Worm (Caenorhabditis elegans): Measurements from ENCODE around the gene srh-250.

srh-250 gene

DNA sequence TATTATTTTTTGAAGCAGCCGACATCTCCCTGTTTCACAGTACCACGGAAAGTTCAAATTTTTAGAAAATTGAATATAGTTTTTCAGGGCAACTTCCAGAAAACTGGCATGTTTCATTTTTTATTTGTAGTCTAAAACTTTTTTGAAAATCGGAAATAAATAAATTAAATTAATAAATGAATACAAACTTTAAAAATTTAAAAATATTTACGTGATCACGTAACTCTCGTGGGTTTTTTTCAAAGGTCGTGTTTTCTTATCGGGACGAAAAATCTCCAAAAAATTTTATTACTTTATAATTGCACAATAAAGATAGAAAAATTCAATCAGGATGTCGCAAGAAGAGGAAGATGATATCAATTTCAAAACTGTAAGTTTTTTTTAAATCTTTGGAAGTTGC, 33.3 kb downstream of the srh-250 start, which contains the start of gene F53C3.1:
TSS of gene F53C3.1 (plus strand) at position 301 of the 400 bp plus-strand sequence.
- TF ChIP-seq elt-3 (tag; optimal IDR thresholded peaks at IDR 0.05) (no peak), nhr-237 (tag; optimal IDR thresholded peaks at IDR 0.05) (no peak), unc-55 (GFP tag; optimal IDR thresholded peaks at IDR 0.05) (no peak), ztf-1 (GFP tag; conservative IDR thresholded peaks at IDR 0.05) (no peak), elt-1 (tag; optimal IDR thresholded peaks at IDR 0.05) (no peak), nhr-25 (tag; optimal IDR thresholded peaks at IDR 0.05) (no peak), skn-1 (tag; optimal IDR thresholded peaks at IDR 0.05) (no peak), alr-1 (tag; optimal IDR thresholded peaks at IDR 0.05) (no peak), unc-62 (GFP tag; optimal IDR thresholded peaks at IDR 0.05) (no peak)

ce11 chrII:3913673-3914072, 35.2 kb downstream of the srh-250 start:
- TF ChIP-seq Y55F3AM.14 (GFP tag; optimal IDR thresholded peaks at IDR 0.05) (no peak), unc-62 (GFP tag; optimal IDR thresholded peaks at IDR 0.05) (no peak), sma-9 (GFP tag; optimal IDR thresholded peaks at IDR 0.05) (no peak), sma-9 (tag; optimal IDR thresholded peaks at IDR 0.05) (no peak), lin-13 (GFP tag; optimal IDR thresholded peaks at IDR 0.05) (no peak), egl-27 (tag; optimal IDR thresholded peaks at IDR 0.05) (no peak), ztf-11 (tag; optimal IDR thresholded peaks at IDR 0.05) (no peak)

- TF ChIP-seq nhr-237 (tag; optimal IDR thresholded peaks at IDR 0.05) (no peak), alr-1 (tag; optimal IDR thresholded peaks at IDR 0.05) (no peak), nhr-23 (tag; optimal IDR thresholded peaks at IDR 0.05) (no peak), unc-39 (tag; optimal IDR thresholded peaks at IDR 0.05) (no peak)
These were observed 39.7 kb downstream of the srh-250 start for ce11 chrII:3917985-3918633.

DNA sequence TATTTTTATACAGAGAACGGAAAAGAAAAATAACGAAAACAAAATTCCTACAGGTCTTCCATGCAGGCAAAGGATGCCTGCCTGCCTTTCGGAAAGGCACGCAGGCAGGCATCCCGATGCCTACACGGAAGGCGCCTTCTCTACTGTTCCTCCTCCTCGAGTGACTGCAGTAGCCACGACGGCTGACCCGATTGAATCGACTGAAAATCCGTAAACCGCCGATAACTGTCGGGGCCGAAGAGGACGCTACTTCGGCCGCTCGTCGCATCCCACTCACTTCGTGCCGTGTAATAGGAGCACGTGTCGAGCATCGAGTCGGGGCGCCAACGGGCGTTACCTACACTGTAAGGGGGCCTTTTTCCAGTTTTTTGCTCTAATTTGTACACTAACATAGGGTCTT, 42.2 kb downstream of the srh-250 start:
- TF ChIP-seq nhr-23 (tag; optimal IDR thresholded peaks at IDR 0.05) (no peak), elt-1 (tag; optimal IDR thresholded peaks at IDR 0.05) (no peak), sma-9 (GFP tag; optimal IDR thresholded peaks at IDR 0.05) (no peak), sma-9 (tag; optimal IDR thresholded peaks at IDR 0.05) (no peak), sem-4 (tag; optimal IDR thresholded peaks at IDR 0.05) (no peak), nhr-237 (tag; optimal IDR thresholded peaks at IDR 0.05) (no peak), nhr-129 (tag; optimal IDR thresholded peaks at IDR 0.05) (no peak), dmd-4 (tag; optimal IDR thresholded peaks at IDR 0.05) (no peak)

ce11 chrII:3922696-3923095, 44.3 kb downstream of the srh-250 start:
- TF ChIP-seq dmd-4 (tag; optimal IDR thresholded peaks at IDR 0.05) (no peak), sem-4 (tag; optimal IDR thresholded peaks at IDR 0.05) (no peak), ceh-82 (tag; optimal IDR thresholded peaks at IDR 0.05) (no peak), zag-1 (tag; optimal IDR thresholded peaks at IDR 0.05) (no peak), ZK546.5 (tag; optimal IDR thresholded peaks at IDR 0.05) (no peak), crh-2 (tag; optimal IDR thresholded peaks at IDR 0.05) (no peak), gmeb-1 (tag; optimal IDR thresholded peaks at IDR 0.05) (no peak), elt-1 (tag; optimal IDR thresholded peaks at IDR 0.05) (no peak), nhr-23 (tag; optimal IDR thresholded peaks at IDR 0.05) (no peak), alr-1 (tag; optimal IDR thresholded peaks at IDR 0.05) (no peak), sma-9 (GFP tag; optimal IDR thresholded peaks at IDR 0.05) (no peak), sma-9 (tag; optimal IDR thresholded peaks at IDR 0.05) (no peak), R02D3.7 (tag; optimal IDR thresholded peaks at IDR 0.05) (no peak)

DNA sequence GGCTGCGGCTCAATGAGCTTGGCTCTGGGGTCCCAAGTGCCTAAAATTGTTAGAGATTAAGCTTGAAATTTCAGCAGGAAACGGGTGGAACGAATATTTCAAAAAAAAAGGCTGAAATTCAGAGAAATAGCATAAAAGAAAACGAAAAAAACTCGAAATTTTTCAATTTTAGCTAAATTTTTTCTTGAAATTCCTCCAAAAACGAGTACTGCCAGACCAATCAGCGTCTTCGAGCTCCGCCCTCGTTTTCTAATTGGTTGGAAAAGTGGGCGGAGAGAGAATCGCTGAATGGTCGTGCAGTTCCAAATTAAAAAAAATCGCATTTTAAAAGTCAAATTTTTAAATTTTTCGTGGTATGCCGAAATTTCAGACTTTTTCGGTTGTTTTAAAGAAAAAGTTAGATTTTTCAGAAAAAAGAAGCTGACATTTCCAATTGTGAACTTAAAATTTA, 49.5 kb downstream of the srh-250 start, which contains the start of gene plpp-1.1:
TSS of gene plpp-1.1 (minus strand) at position 51 of the 451 bp plus-strand sequence.
- no peak for TF ChIP-seq zag-1 (tag; optimal IDR thresholded peaks at IDR 0.05)
- no peak for TF ChIP-seq lin-39 (tag; optimal IDR thresholded peaks at IDR 0.05)
- no peak for TF ChIP-seq nhr-12 (tag; optimal IDR thresholded peaks at IDR 0.05)
- TF ChIP-seq lin-13 (GFP tag; optimal IDR thresholded peaks at IDR 0.05), result no peak
- TF ChIP-seq unc-55 (GFP tag; optimal IDR thresholded peaks at IDR 0.05), result no peak
- TF ChIP-seq nhr-11 (tag; optimal IDR thresholded peaks at IDR 0.05), result no peak
- no peak for TF ChIP-seq sma-9 (GFP tag; optimal IDR thresholded peaks at IDR 0.05)
- TF ChIP-seq sma-9 (tag; optimal IDR thresholded peaks at IDR 0.05), result no peak

ce11 chrII:3929446-3929845, 51.0 kb downstream of the srh-250 start:
- TF ChIP-seq peb-1 (tag; optimal IDR thresholded peaks at IDR 0.05) (no peak), F13H6.1 (tag; optimal IDR thresholded peaks at IDR 0.05) (peak; percentile 72), nhr-6 (tag; optimal IDR thresholded peaks at IDR 0.05) (no peak), blmp-1 (tag; optimal IDR thresholded peaks at IDR 0.05; ENCODE audit: insufficient read depth) (peak; percentile 66), C34F6.9 (tag; optimal IDR thresholded peaks at IDR 0.05) (peak; percentile 35), nhr-25 (tag; optimal IDR thresholded peaks at IDR 0.05) (peak; percentile 0), nhr-21 (tag; optimal IDR thresholded peaks at IDR 0.05) (no peak), fos-1 (tag; optimal IDR thresholded peaks at IDR 0.05) (peak; percentile 67), nhr-129 (tag; optimal IDR thresholded peaks at IDR 0.05) (peak; percentile 73), sma-9 (GFP tag; optimal IDR thresholded peaks at IDR 0.05) (peak; percentile 56), sma-9 (tag; optimal IDR thresholded peaks at IDR 0.05) (no peak), crh-2 (tag; optimal IDR thresholded peaks at IDR 0.05) (peak; percentile 27), sma-3 (GFP tag; optimal IDR thresholded peaks at IDR 0.05) (peak; percentile 17), unc-55 (GFP tag; optimal IDR thresholded peaks at IDR 0.05) (peak; percentile 43), lsy-2 (tag; optimal IDR thresholded peaks at IDR 0.05) (peak in 1 of 2 experiments; percentile 17)

Data from whole organism, L2 larva.